Worm (Caenorhabditis elegans) whole organism, L4 larva: ENCODE results near the gene ZK380.4.

Experiments used
- ceh-28 ChIP-seq: fragments of 150-350 bp; optimal IDR thresholded peaks from 2 replicates; lab custom pipeline; 2014; ENCODE audit warnings: missing biosample characterization, missing genetic modification reagents, missing genetic modification characterization
- ceh-32 ChIP-seq: sonication (generic microtip); optimal IDR thresholded peaks from 2 replicates; lab custom pipeline; 2016; ENCODE audit warnings: mild to moderate bottlenecking, missing genetic modification characterization, missing compliant biosample characterization; ENCODE audit not compliant: poor library complexity
- ceh-82 ChIP-seq: sonication (generic microtip); optimal IDR thresholded peaks from 2 replicates; lab custom pipeline; 2017; ENCODE audit warnings: missing biosample characterization, missing genetic modification characterization
- fkh-10 ChIP-seq: fragments of 150-350 bp; optimal IDR thresholded peaks from 2 replicates; lab custom pipeline; 2014; ENCODE audit warnings: missing biosample characterization, missing genetic modification reagents, missing genetic modification characterization
- fos-1 ChIP-seq: fragments of 150-350 bp; optimal IDR thresholded peaks from 2 replicates; lab custom pipeline; 2014; ENCODE audit warnings: missing biosample characterization, missing genetic modification characterization
- jun-1 ChIP-seq: fragments of 150-350 bp; optimal IDR thresholded peaks from 2 replicates; lab custom pipeline; 2014; ENCODE audit warnings: missing biosample characterization, missing genetic modification reagents, missing genetic modification characterization
- mdl-1 ChIP-seq, 2 experiments: fragments of 150-350 bp in 1 of 2; sonication (generic microtip) in 1 of 2; optimal IDR thresholded peaks; 2 replicates each; lab custom pipeline; 2014 to 2017; ENCODE audit warnings: missing biosample characterization in 2 of 2, missing genetic modification characterization in 2 of 2
- nhr-10 ChIP-seq: fragments of 150-350 bp; optimal IDR thresholded peaks from 2 replicates; lab custom pipeline; 2014; ENCODE audit warnings: missing biosample characterization, missing genetic modification characterization
- unc-130 ChIP-seq: sonication (generic microtip); optimal IDR thresholded peaks from 2 replicates; lab custom pipeline; 2016; ENCODE audit warnings: missing genetic modification reagents, missing genetic modification characterization, missing compliant biosample characterization
- zag-1 ChIP-seq: fragments of 150-350 bp; optimal IDR thresholded peaks from 2 replicates; lab custom pipeline; 2014; ENCODE audit warnings: missing biosample characterization, missing genetic modification characterization
- ztf-7 ChIP-seq: fragments of 150-350 bp; optimal IDR thresholded peaks from 2 replicates; lab custom pipeline; 2014; ENCODE audit warnings: missing biosample characterization, missing genetic modification characterization

DNA sequence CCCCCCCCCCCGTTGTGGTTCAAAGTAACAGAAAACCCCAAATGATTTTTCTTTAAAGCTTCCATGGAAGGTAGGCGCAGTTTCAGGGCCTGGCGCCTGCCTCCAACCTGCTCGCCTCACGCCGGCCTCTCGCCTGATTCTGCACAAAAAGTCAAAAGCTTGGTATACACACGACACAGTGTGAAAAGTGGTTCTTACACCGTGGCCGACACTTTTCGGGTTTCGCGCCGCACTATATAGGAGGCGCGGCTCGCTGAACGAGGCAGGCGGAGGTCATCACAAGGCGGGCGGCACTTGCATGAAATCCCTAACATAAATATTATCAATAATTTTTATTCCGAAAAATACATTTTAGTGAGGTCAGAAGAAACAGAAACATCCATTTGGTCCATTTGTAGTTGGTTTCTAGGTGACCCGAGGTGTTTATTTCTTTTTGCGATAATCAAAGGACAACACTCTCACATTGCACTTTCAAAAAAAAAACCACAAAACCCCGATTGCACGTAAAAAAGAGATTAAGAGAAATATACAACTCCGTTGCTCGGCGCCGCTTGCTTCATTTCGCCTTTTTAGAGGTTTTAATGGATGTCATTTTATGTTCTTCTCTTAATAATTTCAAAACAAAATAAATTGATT, 20.8 kb downstream of the ZK380.4 start, which contains the start of gene ZK380.2:
- TF ChIP-seq ceh-28 (no peak), fkh-10 (GFP tag; lab: Kevin White, UChicago) (no peak), ceh-32 (tag; lab: Kevin White, UChicago) (no peak), unc-130 (GFP tag; lab: Kevin White, UChicago) (no peak), mdl-1 (tag; optimal IDR thresholded peaks at IDR 0.05; lab: Kevin White, UChicago) (no peak), nhr-10 (tag; lab: Kevin White, UChicago) (no peak), ceh-82 (no peak), zag-1 (tag; lab: Kevin White, UChicago) (no peak), fos-1 (tag; lab: Kevin White, UChicago) (no peak), ztf-7 (no peak), jun-1 (tag; lab: Kevin White, UChicago) (no peak)
